Worm (Caenorhabditis elegans) whole organism, L4/young adult: ENCODE data around the gene W08G11.5.
A peak's percentile ranks its signal among the peaks of the same experiment; 100 is the strongest.

ENCODE experiments used
- dao-5 ChIP-seq: sonication (generic microtip); optimal IDR thresholded peaks from 2 replicates; lab custom pipeline; 2016; ENCODE audit warnings: missing genotype, missing genetic modification characterization, moderate library complexity, missing compliant biosample characterization
- him-1 ChIP-seq: sonication (generic microtip); optimal IDR thresholded peaks from 2 replicates; lab custom pipeline; 2016; ENCODE audit warnings: missing genotype, missing genetic modification reagents, missing genetic modification characterization, missing compliant biosample characterization

DNA sequence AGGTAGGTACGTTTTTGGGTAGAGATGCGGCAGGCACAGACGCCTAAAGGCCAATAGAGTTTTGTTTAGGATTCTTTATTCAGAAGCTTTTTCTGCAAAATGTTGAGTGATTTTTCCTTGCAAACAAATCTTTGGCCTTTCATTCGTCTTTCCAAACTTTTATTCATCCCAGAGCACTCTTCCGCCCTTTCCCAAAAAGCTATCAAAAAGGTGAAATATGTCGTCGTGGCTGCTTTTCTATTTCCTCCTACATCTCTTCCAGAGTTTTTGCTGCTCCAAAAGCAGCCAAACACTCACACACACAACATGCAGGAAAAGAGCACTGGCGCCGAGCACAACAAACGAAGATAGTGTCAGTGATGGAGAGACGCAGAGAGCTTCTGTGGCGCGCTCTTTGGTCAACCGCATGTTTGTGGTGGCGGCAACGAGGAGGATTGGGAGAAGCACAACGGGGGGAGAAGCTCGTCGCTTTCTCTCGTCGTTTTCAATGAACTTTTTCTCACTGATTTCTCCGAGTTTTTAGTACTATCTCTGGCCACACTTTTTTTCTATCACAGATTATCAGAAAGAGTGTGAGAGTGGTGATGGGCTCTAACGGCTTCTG, 4.6 kb upstream of the W08G11.5 start:
- peak; percentile 81 for TF ChIP-seq him-1
- no peak for TF ChIP-seq dao-5 (tag; lab: Kevin White, UChicago)
